1 fruit fly cellular context compared by ENCODE assay signal in genomic region chr2L:12694823-12695420, dm6.
A peak's percentile ranks its signal among the peaks of the same experiment; 100 is the strongest.
TF ChIP-seq lines count a peak whose summit lies in the region.

TSS of gene IFT43 (minus strand) at chr2L:12694988.
TSS of gene PICK1 (plus strand) at chr2L:12695033.

TF ChIP-seq in whole organism, embryonic, 481 proteins besides CTCF, POLR2A, EP300 and RAD21 (continued from another document):
- no peak for TF ChIP-seq sisA (GFP tag; IDR thresholded peaks at IDR 0.05; lab: Robert Waterston, UW)
- TF ChIP-seq zen2 (GFP tag; IDR thresholded peaks at IDR 0.05; lab: Robert Waterston, UW; ENCODE audit: partially characterized antibody) = peak; percentile 78
- peak; percentile 19 for TF ChIP-seq HmgZ (tag; optimal IDR thresholded peaks at IDR 0.05; lab: Kevin White, UChicago)
- TF ChIP-seq CG3838 (GFP tag; optimal IDR thresholded peaks at IDR 0.05; lab: Kevin White, UChicago) = no peak
- TF ChIP-seq usp (GFP tag; optimal IDR thresholded peaks at IDR 0.05; lab: Kevin White, UChicago) = no peak
- TF ChIP-seq tio (GFP tag; optimal IDR thresholded peaks at IDR 0.05; lab: Kevin White, UChicago) = no peak
- no peak for TF ChIP-seq her (GFP tag; optimal IDR thresholded peaks at IDR 0.05; lab: Kevin White, UChicago)
- TF ChIP-seq CG8478 (optimal IDR thresholded peaks at IDR 0.05; lab: Kevin White, UChicago) = no peak
- TF ChIP-seq CG11695 (GFP tag; IDR thresholded peaks at IDR 0.05; lab: Robert Waterston, UW) = no peak
- no peak for TF ChIP-seq Bdp1 (GFP tag; optimal IDR thresholded peaks at IDR 0.05; lab: Kevin White, UChicago)
- peak; percentile 54 for TF ChIP-seq zen (tag; optimal IDR thresholded peaks at IDR 0.05; lab: Kevin White, UChicago)
- no peak for TF ChIP-seq ind (GFP tag; optimal IDR thresholded peaks at IDR 0.05; lab: Kevin White, UChicago)
- peak; percentile 77 for TF ChIP-seq vnd (GFP tag; IDR thresholded peaks at IDR 0.05; lab: Robert Waterston, UW; ENCODE audit: partially characterized antibody)
- no peak for TF ChIP-seq Nf-YA (GFP tag; IDR thresholded peaks at IDR 0.05; lab: Robert Waterston, UW)
- TF ChIP-seq bab2 (GFP tag; optimal IDR thresholded peaks at IDR 0.05; lab: Kevin White, UChicago) = no peak
- TF ChIP-seq CG34422 (GFP tag; IDR thresholded peaks at IDR 0.05; lab: Robert Waterston, UW) = peak; percentile 54; the same call in 1 of the 3 replicates
- no peak for TF ChIP-seq Hand (GFP tag; optimal IDR thresholded peaks at IDR 0.05; lab: Kevin White, UChicago)
- no peak for TF ChIP-seq unpg (GFP tag; optimal IDR thresholded peaks at IDR 0.05; lab: Kevin White, UChicago)
- no peak for TF ChIP-seq tup (GFP tag; optimal IDR thresholded peaks at IDR 0.05; lab: Kevin White, UChicago)
- TF ChIP-seq CG5180 (GFP tag; optimal IDR thresholded peaks at IDR 0.05; lab: Kevin White, UChicago) = no peak
- TF ChIP-seq PHDP (tag; optimal IDR thresholded peaks at IDR 0.05; lab: Kevin White, UChicago) = no peak
- no peak for TF ChIP-seq CG13296 (GFP tag; optimal IDR thresholded peaks at IDR 0.05; lab: Kevin White, UChicago)
- TF ChIP-seq nerfin-2 (GFP tag; IDR thresholded peaks at IDR 0.05; lab: Robert Waterston, UW; ENCODE audit: partially characterized antibody) = peak; percentile 59; the same call in 1 of the 2 replicates
- TF ChIP-seq CG3281 (GFP tag; optimal IDR thresholded peaks at IDR 0.05; lab: Kevin White, UChicago) = no peak
- TF ChIP-seq CG3995 (GFP tag; optimal IDR thresholded peaks at IDR 0.05; lab: Kevin White, UChicago) = no peak
- TF ChIP-seq tna (GFP tag; IDR thresholded peaks at IDR 0.05; lab: Robert Waterston, UW; ENCODE audit: partially characterized antibody) = peak; percentile 78
- TF ChIP-seq CG43689 (GFP tag; IDR thresholded peaks at IDR 0.05; lab: Robert Waterston, UW) = no peak
- TF ChIP-seq CG31441 (GFP tag; IDR thresholded peaks at IDR 0.05; lab: Robert Waterston, UW) = no peak
- TF ChIP-seq ab (GFP tag; optimal IDR thresholded peaks at IDR 0.05; lab: Kevin White, UChicago) = no peak
- TF ChIP-seq ash1 (GFP tag; optimal IDR thresholded peaks at IDR 0.05; lab: Kevin White, UChicago) = no peak
- TF ChIP-seq Gug (GFP tag; IDR thresholded peaks at IDR 0.05; lab: Robert Waterston, UW) = no peak
- 0 out of 3 replicates have a peak, but pooled peaks have one; percentile 11 for TF ChIP-seq zfh1 (GFP tag; IDR thresholded peaks at IDR 0.05; lab: Robert Waterston, UW)
- peak; percentile 6 for TF ChIP-seq CG14710 (tag; optimal IDR thresholded peaks at IDR 0.05; lab: Kevin White, UChicago)
- no peak for TF ChIP-seq Meics (GFP tag; optimal IDR thresholded peaks at IDR 0.05; lab: Kevin White, UChicago)
- no peak for TF ChIP-seq CG10366 (GFP tag; IDR thresholded peaks at IDR 0.05; lab: Robert Waterston, UW)
- TF ChIP-seq gce (GFP tag; IDR thresholded peaks at IDR 0.05; lab: Robert Waterston, UW) = no peak
- no peak for TF ChIP-seq CG11504 (tag; optimal IDR thresholded peaks at IDR 0.05; lab: Kevin White, UChicago)
- TF ChIP-seq gfzf (GFP tag; optimal IDR thresholded peaks at IDR 0.05; lab: Kevin White, UChicago) = peak; percentile 48
- peak; percentile 75 for TF ChIP-seq unc-4 (GFP tag; IDR thresholded peaks at IDR 0.05; lab: Robert Waterston, UW; ENCODE audit: partially characterized antibody)
- TF ChIP-seq CG11247 (GFP tag; IDR thresholded peaks at IDR 0.05; lab: Robert Waterston, UW) = no peak
- no peak for TF ChIP-seq CG14667 (GFP tag; IDR thresholded peaks at IDR 0.05; lab: Robert Waterston, UW)
- TF ChIP-seq corto (GFP tag; optimal IDR thresholded peaks at IDR 0.05; lab: Kevin White, UChicago) = no peak
- TF ChIP-seq Fer1 (GFP tag; optimal IDR thresholded peaks at IDR 0.05; lab: Kevin White, UChicago) = no peak
- TF ChIP-seq CrebB (tag; optimal IDR thresholded peaks at IDR 0.05; lab: Kevin White, UChicago) = no peak
- no peak for TF ChIP-seq dysf (GFP tag; IDR thresholded peaks at IDR 0.05; lab: Robert Waterston, UW)
- TF ChIP-seq CG13123 (GFP tag; optimal IDR thresholded peaks at IDR 0.05; lab: Kevin White, UChicago) = no peak
- TF ChIP-seq Kr (GFP tag; optimal IDR thresholded peaks at IDR 0.05; lab: Kevin White, UChicago) = no peak
- no peak for TF ChIP-seq Optix (GFP tag; IDR thresholded peaks at IDR 0.05; lab: Robert Waterston, UW)
- TF ChIP-seq Ets97D (GFP tag; optimal IDR thresholded peaks at IDR 0.05; lab: Kevin White, UChicago) = peak; percentile 25
- TF ChIP-seq cg (GFP tag; optimal IDR thresholded peaks at IDR 0.05; lab: Kevin White, UChicago) = no peak
- no peak for TF ChIP-seq CG4854 (GFP tag; optimal IDR thresholded peaks at IDR 0.05; lab: Kevin White, UChicago)
- no peak for TF ChIP-seq CG4707 (GFP tag; optimal IDR thresholded peaks at IDR 0.05; lab: Kevin White, UChicago)
- peak; percentile 70 for TF ChIP-seq pzg (GFP tag; optimal IDR thresholded peaks at IDR 0.05; lab: Kevin White, UChicago)
- peak; percentile 72; the same call in 2 of the 3 replicates for TF ChIP-seq hb (GFP tag; IDR thresholded peaks at IDR 0.05; lab: Robert Waterston, UW; ENCODE audit: partially characterized antibody)
- TF ChIP-seq CG11085 (GFP tag; IDR thresholded peaks at IDR 0.05; lab: Robert Waterston, UW) = no peak
- TF ChIP-seq stwl (tag; optimal IDR thresholded peaks at IDR 0.05; lab: Kevin White, UChicago) = peak; percentile 48
- TF ChIP-seq crc (GFP tag; optimal IDR thresholded peaks at IDR 0.05; lab: Kevin White, UChicago) = no peak
- peak; percentile 89 for TF ChIP-seq Rfx (GFP tag; IDR thresholded peaks at IDR 0.05; lab: Robert Waterston, UW)
- peak; percentile 88 for TF ChIP-seq amos (GFP tag; IDR thresholded peaks at IDR 0.05; lab: Robert Waterston, UW; ENCODE audit: partially characterized antibody)
- no peak for TF ChIP-seq bsh (GFP tag; optimal IDR thresholded peaks at IDR 0.05; lab: Kevin White, UChicago)
- no peak for TF ChIP-seq Adf1 (GFP tag; IDR thresholded peaks at IDR 0.05; lab: Robert Waterston, UW)
- TF ChIP-seq danr (GFP tag; IDR thresholded peaks at IDR 0.05; lab: Robert Waterston, UW) = no peak
- no peak for TF ChIP-seq ara (GFP tag; IDR thresholded peaks at IDR 0.05; lab: Robert Waterston, UW)
- no peak for TF ChIP-seq CG17802 (tag; optimal IDR thresholded peaks at IDR 0.05; lab: Kevin White, UChicago)
- TF ChIP-seq B-H1 (GFP tag; IDR thresholded peaks at IDR 0.05; lab: Robert Waterston, UW) = no peak
- TF ChIP-seq sna (GFP tag; IDR thresholded peaks at IDR 0.05; lab: Robert Waterston, UW; ENCODE audit: partially characterized antibody) = peak; percentile 76
- no peak for TF ChIP-seq Bteb2 (GFP tag; optimal IDR thresholded peaks at IDR 0.05; lab: Kevin White, UChicago)
- no peak for TF ChIP-seq Dbx (GFP tag; IDR thresholded peaks at IDR 0.05; lab: Robert Waterston, UW)
- TF ChIP-seq CG1602 (GFP tag; optimal IDR thresholded peaks at IDR 0.05; lab: Kevin White, UChicago) = no peak
- TF ChIP-seq p53 (GFP tag; optimal IDR thresholded peaks at IDR 0.05; lab: Kevin White, UChicago) = no peak
- TF ChIP-seq ato (GFP tag; IDR thresholded peaks at IDR 0.05; lab: Robert Waterston, UW; ENCODE audit: partially characterized antibody) = no peak
- TF ChIP-seq hth (optimal IDR thresholded peaks at IDR 0.05; lab: Kevin White, UChicago) = no peak
- TF ChIP-seq Taf1 (GFP tag; IDR thresholded peaks at IDR 0.05; lab: Robert Waterston, UW) = no peak
- TF ChIP-seq CG16815 (GFP tag; optimal IDR thresholded peaks at IDR 0.05; lab: Kevin White, UChicago) = no peak
- TF ChIP-seq ase (GFP tag; IDR thresholded peaks at IDR 0.05; lab: Robert Waterston, UW) = no peak
- TF ChIP-seq CG15696 (tag; optimal IDR thresholded peaks at IDR 0.05; lab: Kevin White, UChicago) = no peak
- no peak for TF ChIP-seq bcd (GFP tag; optimal IDR thresholded peaks at IDR 0.05; lab: Kevin White, UChicago)
- TF ChIP-seq Opbp (GFP tag; IDR thresholded peaks at IDR 0.05; lab: Robert Waterston, UW; ENCODE audit: partially characterized antibody) = peak; percentile 81; the same call in 2 of the 3 replicates
- no peak for TF ChIP-seq CG3407 (GFP tag; optimal IDR thresholded peaks at IDR 0.05; lab: Kevin White, UChicago)
- TF ChIP-seq org-1 (GFP tag; optimal IDR thresholded peaks at IDR 0.05; lab: Kevin White, UChicago) = no peak
- TF ChIP-seq pros (GFP tag; optimal IDR thresholded peaks at IDR 0.05; lab: Kevin White, UChicago) = no peak
- TF ChIP-seq CG15073 (GFP tag; optimal IDR thresholded peaks at IDR 0.05; lab: Kevin White, UChicago) = no peak
- TF ChIP-seq dmrt99B (tag; optimal IDR thresholded peaks at IDR 0.05; lab: Kevin White, UChicago) = no peak
- TF ChIP-seq CG17361 (GFP tag; IDR thresholded peaks at IDR 0.05; lab: Robert Waterston, UW) = no peak
- TF ChIP-seq CG9437 (GFP tag; optimal IDR thresholded peaks at IDR 0.05; lab: Kevin White, UChicago) = no peak
- no peak for TF ChIP-seq Ets65A (GFP tag; lab: Kevin White, UChicago)
- TF ChIP-seq twi (tag; optimal IDR thresholded peaks at IDR 0.05; lab: Kevin White, UChicago) = no peak
- TF ChIP-seq CG4282 (GFP tag; optimal IDR thresholded peaks at IDR 0.05; lab: Kevin White, UChicago) = no peak
- no peak for TF ChIP-seq CG12155 (GFP tag; optimal IDR thresholded peaks at IDR 0.05; lab: Kevin White, UChicago)
- no peak for TF ChIP-seq exex (tag; optimal IDR thresholded peaks at IDR 0.05; lab: Kevin White, UChicago)
- no peak for TF ChIP-seq CG12744 (GFP tag; optimal IDR thresholded peaks at IDR 0.05; lab: Kevin White, UChicago)
- peak; percentile 59 for TF ChIP-seq Myb (GFP tag; optimal IDR thresholded peaks at IDR 0.05; lab: Kevin White, UChicago)
- TF ChIP-seq CG10209 (GFP tag; optimal IDR thresholded peaks at IDR 0.05; lab: Kevin White, UChicago) = no peak
TF ChIP-seq in whole organism, embryonic: peak in this region for 68.
